Worm (Caenorhabditis elegans) whole organism, L4/young adult: ENCODE measurements around the gene T05C7.4.

Experiments used
- W03F9.2 ChIP-seq: fragments of 150-350 bp; optimal IDR thresholded peaks from 2 replicates; lab custom pipeline; 2014; ENCODE audit warnings: missing biosample characterization, missing genetic modification characterization
- him-1 ChIP-seq: sonication (generic microtip); optimal IDR thresholded peaks from 2 replicates; lab custom pipeline; 2016; ENCODE audit warnings: missing genotype, missing genetic modification reagents, missing genetic modification characterization, missing compliant biosample characterization

ce11 chrIV:102848-103247, 49.4 kb upstream of the T05C7.4 start:
- TF ChIP-seq W03F9.2 (tag; lab: Kevin White, UChicago) (no peak), him-1 (tag; lab: Kevin White, UChicago) (no peak)
